Worm (Caenorhabditis elegans): ENCODE results near the gene srw-13.

DNA sequence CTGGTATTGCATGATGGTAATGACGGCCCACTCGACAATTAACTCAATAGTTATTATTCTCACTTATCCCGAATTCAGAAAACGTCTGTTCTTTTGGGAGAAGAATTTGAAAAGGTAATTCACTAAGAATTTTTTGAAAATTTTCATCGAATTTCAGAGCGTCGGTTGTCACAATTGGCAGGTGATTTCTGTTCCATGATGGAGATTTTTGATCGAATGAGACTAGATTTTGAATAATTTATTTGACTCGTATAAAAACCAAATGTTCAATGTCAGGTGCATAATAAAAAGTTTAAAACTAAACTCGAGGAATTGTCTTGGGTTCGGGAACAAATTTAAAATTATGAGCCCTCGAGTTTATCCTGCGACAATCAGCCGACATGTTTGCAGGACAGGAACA lies 15.6 kb upstream of the srw-13 start, which contains the start of gene sri-25:
- no peak for TF ChIP-seq ztf-29 (GFP tag; IDR thresholded peaks at IDR 0.05)
- TF ChIP-seq cog-1 (tag; optimal IDR thresholded peaks at IDR 0.05): no peak
- TF ChIP-seq flt-1 (GFP tag; IDR thresholded peaks at IDR 0.05): no peak
- no peak for TF ChIP-seq med-1 (GFP tag; optimal IDR thresholded peaks at IDR 0.05; ENCODE audit: insufficient read depth)
- TF ChIP-seq ztf-23 (GFP tag; IDR thresholded peaks at IDR 0.05): no peak
